Worm (Caenorhabditis elegans): ENCODE data around the gene fbxa-72.

ce11 chrV:676550-677084 lies at the start of gene fbxa-72, which contains the start of gene srx-21:
- TF ChIP-seq R02D3.7 (tag; optimal IDR thresholded peaks at IDR 0.05) (no peak), ztf-4 (tag; optimal IDR thresholded peaks at IDR 0.05) (no peak), aly-2 (tag; optimal IDR thresholded peaks at IDR 0.05) (no peak), unc-62 (GFP tag; optimal IDR thresholded peaks at IDR 0.05) (no peak), sma-3 (GFP tag; optimal IDR thresholded peaks at IDR 0.05) (no peak)
